Worm (Caenorhabditis elegans): ENCODE results near the gene C25F9.10.

C25F9.10 gene

DNA sequence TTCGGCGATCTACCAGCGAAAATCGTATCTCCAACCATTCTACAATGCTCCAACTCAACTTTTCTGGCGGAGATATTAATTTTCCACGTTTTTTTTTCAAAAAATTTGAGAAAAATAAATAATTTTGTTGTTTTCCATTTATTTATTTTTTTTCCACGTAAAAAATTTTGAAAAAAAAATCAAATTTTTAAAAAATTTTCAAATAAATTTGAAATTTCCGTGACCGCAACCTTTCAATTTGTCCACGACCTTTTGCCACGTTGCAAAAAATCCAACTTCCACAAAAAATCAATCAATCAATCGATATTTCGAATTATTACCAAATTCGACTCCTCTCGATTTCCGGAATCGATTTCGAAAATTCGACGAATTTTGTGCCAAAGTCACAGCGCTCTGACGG, 34.3 kb upstream of the C25F9.10 start, which contains the start of gene Y43F8A.2:
Y43F8A.2 (plus strand) TSS at position 301 of the 400 bp plus-strand sequence.
- TF ChIP-seq unc-3 (GFP tag; conservative IDR thresholded peaks at IDR 0.05) (no peak), unc-3 (tag; optimal IDR thresholded peaks at IDR 0.05) (no peak), pat-9 (tag; optimal IDR thresholded peaks at IDR 0.05) (no peak), sox-4 (tag; optimal IDR thresholded peaks at IDR 0.05) (no peak), mec-3 (tag; optimal IDR thresholded peaks at IDR 0.05; ENCODE audit: borderline replicate concordance) (no peak), hlh-15 (tag; optimal IDR thresholded peaks at IDR 0.05) (no peak), ceh-24 (tag; optimal IDR thresholded peaks at IDR 0.05) (no peak), ceh-31 (tag; optimal IDR thresholded peaks at IDR 0.05) (no peak), tbx-2 (tag; optimal IDR thresholded peaks at IDR 0.05) (no peak), ceh-22 (tag; optimal IDR thresholded peaks at IDR 0.05) (no peak), ceh-18 (tag; optimal IDR thresholded peaks at IDR 0.05) (no peak), rnt-1 (tag; optimal IDR thresholded peaks at IDR 0.05) (no peak), unc-42 (tag; optimal IDR thresholded peaks at IDR 0.05) (no peak), ref-2 (tag; optimal IDR thresholded peaks at IDR 0.05) (no peak), dve-1 (tag; optimal IDR thresholded peaks at IDR 0.05) (no peak), eyg-1 (tag; optimal IDR thresholded peaks at IDR 0.05) (no peak), ceh-30 (tag; optimal IDR thresholded peaks at IDR 0.05) (no peak), ceh-19 (GFP tag; optimal IDR thresholded peaks at IDR 0.05) (no peak)

DNA sequence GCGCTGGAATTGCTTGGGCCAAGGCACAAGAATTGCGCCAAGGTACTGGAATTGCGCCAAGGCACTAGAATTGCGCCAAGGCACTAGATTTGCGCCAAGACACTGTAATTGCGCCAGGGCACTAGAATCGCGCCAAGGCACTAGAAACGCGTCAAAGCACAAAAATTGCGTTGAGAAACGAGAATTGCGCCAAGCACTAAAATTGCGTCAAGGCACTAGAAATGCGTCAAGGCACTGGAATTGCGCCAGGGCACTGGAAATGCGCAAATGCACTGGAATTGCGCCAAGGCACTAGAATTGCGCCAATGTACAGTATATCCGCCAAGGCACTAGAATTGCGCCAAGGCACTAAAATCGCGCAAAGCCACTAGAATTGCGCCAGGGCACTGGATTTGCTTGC, 33.8 kb upstream of the C25F9.10 start:
- TF ChIP-seq ceh-24 (tag; optimal IDR thresholded peaks at IDR 0.05) (peak; percentile 10), ceh-30 (tag; optimal IDR thresholded peaks at IDR 0.05) (no peak), pag-3 (tag; optimal IDR thresholded peaks at IDR 0.05; ENCODE audit: borderline replicate concordance) (peak; percentile 54)

DNA sequence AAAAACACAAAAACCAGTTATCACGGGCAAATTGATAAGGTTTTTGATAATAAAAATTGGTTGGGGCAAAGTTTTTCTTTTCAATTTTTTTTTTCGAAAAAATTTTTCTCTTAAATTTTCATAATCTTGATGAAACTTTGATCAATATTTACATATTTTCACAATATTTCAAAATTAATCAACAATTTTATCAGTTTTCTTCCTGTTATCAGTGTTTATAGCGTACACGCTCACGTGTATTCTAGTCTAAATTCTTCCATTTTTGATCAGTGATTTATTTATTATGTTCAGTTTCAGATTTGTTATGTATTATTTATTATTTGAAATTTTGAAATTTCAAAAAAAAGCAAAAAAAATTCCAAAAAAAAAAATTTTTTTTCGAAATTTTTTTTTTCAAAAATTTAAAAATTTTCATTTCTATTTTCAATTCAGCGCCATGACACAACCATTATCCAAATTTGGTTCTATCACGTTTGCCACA, 28.5 kb upstream of the C25F9.10 start, which contains the start of gene nceh-1:
nceh-1 (plus strand) TSS at position 431 of the 481 bp plus-strand sequence.
- no peak for TF ChIP-seq ttx-3 (tag; optimal IDR thresholded peaks at IDR 0.05)
- peak; percentile 37 for TF ChIP-seq elt-2 (tag; optimal IDR thresholded peaks at IDR 0.05)

DNA sequence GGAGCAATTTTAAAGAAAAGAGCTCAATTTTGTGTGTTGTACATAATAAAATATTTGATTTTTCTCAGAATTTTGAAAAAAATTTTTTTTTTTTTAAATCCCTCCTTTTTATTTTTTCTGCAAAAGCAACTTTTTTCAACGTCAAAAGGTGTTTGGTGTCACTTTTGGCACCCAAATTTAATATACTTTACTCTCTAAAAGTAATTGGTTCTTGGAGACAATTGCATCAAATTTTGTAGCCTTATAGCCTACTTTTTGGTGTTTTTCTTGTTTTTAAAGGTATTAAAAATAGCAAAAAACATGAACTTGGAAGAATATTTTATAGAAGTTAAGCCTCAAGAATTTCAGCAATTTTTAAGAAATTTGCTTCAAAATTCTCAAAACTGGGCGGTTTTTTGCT, 24.6 kb upstream of the C25F9.10 start, which contains the start of gene srw-84:
srw-84 (plus strand) TSS at position 301 of the 400 bp plus-strand sequence.
- TF ChIP-seq unc-55 (GFP tag; optimal IDR thresholded peaks at IDR 0.05) (no peak), pha-4 (tag; optimal IDR thresholded peaks at IDR 0.05) (no peak), nhr-232 (tag; optimal IDR thresholded peaks at IDR 0.05) (no peak), ttx-3 (tag; optimal IDR thresholded peaks at IDR 0.05) (no peak), pag-3 (tag; optimal IDR thresholded peaks at IDR 0.05; ENCODE audit: borderline replicate concordance) (no peak), pha-2 (tag; optimal IDR thresholded peaks at IDR 0.05) (no peak), ceh-18 (tag; optimal IDR thresholded peaks at IDR 0.05) (no peak), ceh-48 (tag; optimal IDR thresholded peaks at IDR 0.05) (no peak), syd-9 (tag; optimal IDR thresholded peaks at IDR 0.05) (no peak), ahr-1 (tag; optimal IDR thresholded peaks at IDR 0.05) (no peak)

DNA sequence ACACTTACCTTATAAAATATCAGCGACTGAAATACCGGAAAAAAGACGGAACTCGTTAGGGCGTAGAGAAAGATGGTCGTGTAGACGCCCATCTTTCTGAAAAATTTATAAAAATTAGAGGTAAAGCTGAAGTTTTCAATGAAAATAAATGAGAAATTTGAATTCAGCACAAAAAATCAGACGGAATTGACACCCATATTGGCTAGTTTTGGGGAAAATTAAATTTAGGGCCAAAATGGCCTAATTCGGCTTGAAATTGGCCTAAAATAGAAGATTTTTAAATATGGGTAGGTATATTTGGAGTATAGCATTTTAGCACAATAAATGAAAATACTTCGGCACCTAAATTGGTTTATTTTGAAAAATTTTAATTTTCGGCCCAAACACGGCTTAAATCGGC, 15.5 kb upstream of the C25F9.10 start, which contains the start of gene slcr-46.2:
slcr-46.2 (minus strand) TSS at position 101 of the 400 bp plus-strand sequence.
- TF ChIP-seq ceh-45 (GFP tag; IDR thresholded peaks at IDR 0.05) (no peak), hlh-30 (tag; optimal IDR thresholded peaks at IDR 0.05; ENCODE audit: insufficient read depth) (no peak), mec-3 (tag; optimal IDR thresholded peaks at IDR 0.05; ENCODE audit: borderline replicate concordance) (no peak), elt-4 (tag; optimal IDR thresholded peaks at IDR 0.05) (no peak)

DNA sequence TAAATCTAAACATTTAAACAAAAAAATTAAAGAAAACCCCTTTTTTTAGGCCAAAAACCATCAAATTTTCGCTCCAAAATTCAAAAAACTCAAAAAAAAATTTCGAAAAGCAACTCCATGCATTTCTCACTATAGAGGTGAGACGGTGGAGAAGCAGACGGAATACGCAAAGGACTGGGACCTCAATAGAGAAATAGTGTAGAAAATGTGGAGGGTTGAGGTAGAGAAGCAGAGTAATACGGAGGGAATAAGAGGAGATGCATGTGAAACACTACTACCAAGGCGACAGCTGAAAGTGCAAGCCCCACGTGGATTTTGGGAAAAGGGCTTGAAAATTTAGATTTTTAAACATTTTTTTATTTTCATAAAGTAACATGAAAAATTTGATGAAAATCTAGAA, 14.3 kb upstream of the C25F9.10 start:
- TF ChIP-seq ttx-3 (tag; optimal IDR thresholded peaks at IDR 0.05) (no peak), nfya-1 (tag; optimal IDR thresholded peaks at IDR 0.05) (no peak), ceh-14 (tag; optimal IDR thresholded peaks at IDR 0.05) (peak; percentile 16), ceh-30 (tag; optimal IDR thresholded peaks at IDR 0.05) (no peak), pha-2 (tag; optimal IDR thresholded peaks at IDR 0.05) (peak; percentile 58), pha-4 (tag; optimal IDR thresholded peaks at IDR 0.05) (no peak), hlh-6 (tag; optimal IDR thresholded peaks at IDR 0.05) (no peak), K02D7.2 (tag; optimal IDR thresholded peaks at IDR 0.05) (no peak)
